Fruit fly (Drosophila melanogaster): Measurements from ENCODE around the gene CG42688.

CG42688 gene

DNA sequence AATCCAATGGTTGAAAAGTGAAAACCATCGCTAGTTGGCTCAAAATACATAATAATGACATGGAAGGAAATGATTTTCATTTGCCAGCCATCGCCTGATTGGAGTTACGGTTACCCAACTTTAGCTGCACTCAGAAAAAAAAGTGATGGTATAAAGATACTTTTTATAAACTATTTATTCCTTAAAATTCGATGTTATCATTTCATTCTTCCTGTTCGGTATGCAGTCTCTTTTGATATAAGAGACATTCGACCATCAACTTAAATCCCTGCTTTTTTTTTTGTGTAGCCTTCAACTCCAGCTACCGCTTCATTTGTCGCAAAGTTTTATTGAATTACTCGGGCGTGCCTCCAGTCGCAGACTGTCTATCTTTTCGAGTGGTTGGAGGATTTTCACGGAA lies 29.8 kb upstream of the CG42688 start (continued):
- TF ChIP-seq btn (GFP tag; optimal IDR thresholded peaks at IDR 0.05) (no peak), Sry-β (GFP tag; optimal IDR thresholded peaks at IDR 0.05) (no peak), caup (GFP tag; optimal IDR thresholded peaks at IDR 0.05; ENCODE audit: severe bottlenecking) (no peak), Fer2 (tag; optimal IDR thresholded peaks at IDR 0.05) (no peak), Aef1 (GFP tag; IDR thresholded peaks at IDR 0.05) (no peak), ab (GFP tag; optimal IDR thresholded peaks at IDR 0.05) (no peak), cato (GFP tag; optimal IDR thresholded peaks at IDR 0.05; ENCODE audit: borderline replicate concordance) (no peak), Meics (GFP tag; optimal IDR thresholded peaks at IDR 0.05) (no peak), lab (GFP tag; optimal IDR thresholded peaks at IDR 0.05) (no peak), danr (GFP tag; IDR thresholded peaks at IDR 0.05) (no peak), CG18011 (GFP tag; optimal IDR thresholded peaks at IDR 0.05) (no peak), CG11723 (GFP tag; optimal IDR thresholded peaks at IDR 0.05) (no peak), CG3065 (GFP tag; optimal IDR thresholded peaks at IDR 0.05) (no peak), Antp (GFP tag; optimal IDR thresholded peaks at IDR 0.05) (no peak), exex (tag; optimal IDR thresholded peaks at IDR 0.05) (no peak), PHDP (tag; optimal IDR thresholded peaks at IDR 0.05) (peak; percentile 3), CG6791 (GFP tag; IDR thresholded peaks at IDR 0.05; ENCODE audit: partially characterized antibody) (no peak), CoRest (tag; optimal IDR thresholded peaks at IDR 0.05) (no peak), h (optimal IDR thresholded peaks at IDR 0.05) (no peak), CG7928 (GFP tag; optimal IDR thresholded peaks at IDR 0.05) (no peak), eve (GFP tag; optimal IDR thresholded peaks at IDR 0.05) (peak in 1 of 2 experiments; percentile 36), CG15514 (GFP tag; optimal IDR thresholded peaks at IDR 0.05) (no peak), CG6689 (GFP tag; IDR thresholded peaks at IDR 0.05) (no peak), sens (GFP tag) (peak; percentile 87), chm (GFP tag; IDR thresholded peaks at IDR 0.05) (no peak), CG6175 (GFP tag; IDR thresholded peaks at IDR 0.05) (no peak), Med (GFP tag) (peak; percentile 31), row (GFP tag; IDR thresholded peaks at IDR 0.05) (peak; percentile 27; the same call in 1 of the 3 replicates), pan (optimal IDR thresholded peaks at IDR 0.05) (no peak), pan (GFP tag; optimal IDR thresholded peaks at IDR 0.05 in 1 of 2, IDR thresholded peaks at IDR 0.05 in 1 of 2) (no peak), CG17361 (GFP tag; IDR thresholded peaks at IDR 0.05) (no peak), CG4820 (GFP tag; optimal IDR thresholded peaks at IDR 0.05) (no peak), Atf3 (GFP tag; optimal IDR thresholded peaks at IDR 0.05) (no peak), esg (GFP tag; conservative IDR thresholded peaks at IDR 0.05) (no peak), Rx (GFP tag; IDR thresholded peaks at IDR 0.05) (no peak), ssp (GFP tag; IDR thresholded peaks at IDR 0.05) (no peak), CG7839 (tag; optimal IDR thresholded peaks at IDR 0.05) (peak; percentile 12), sisA (GFP tag; IDR thresholded peaks at IDR 0.05) (peak; percentile 34), Xrp1 (GFP tag; IDR thresholded peaks at IDR 0.05) (peak; percentile 14; the same call in 1 of the 2 replicates), sd (tag; optimal IDR thresholded peaks at IDR 0.05) (no peak), CG8388 (GFP tag; optimal IDR thresholded peaks at IDR 0.05) (peak; percentile 10), CG3726 (GFP tag; IDR thresholded peaks at IDR 0.05) (no peak), HLH4C (GFP tag; IDR thresholded peaks at IDR 0.05; ENCODE audit: partially characterized antibody) (no peak), dan (GFP tag; IDR thresholded peaks at IDR 0.05) (no peak), CG9932 (GFP tag; IDR thresholded peaks at IDR 0.05) (no peak), sob (GFP tag; IDR thresholded peaks at IDR 0.05) (no peak), slp2 (GFP tag; optimal IDR thresholded peaks at IDR 0.05) (no peak), CG9727 (GFP tag; optimal IDR thresholded peaks at IDR 0.05) (peak; percentile 42), tx (GFP tag; optimal IDR thresholded peaks at IDR 0.05) (no peak), z (GFP tag; IDR thresholded peaks at IDR 0.05) (no peak), bsh (GFP tag; optimal IDR thresholded peaks at IDR 0.05) (peak in 1 of 2 experiments; percentile 47), CG8478 (optimal IDR thresholded peaks at IDR 0.05) (no peak), Asciz (GFP tag; optimal IDR thresholded peaks at IDR 0.05) (no peak)

All from whole organism, embryonic.